Worm (Caenorhabditis elegans): Measurements from ENCODE around the gene ztf-20.

DNA sequence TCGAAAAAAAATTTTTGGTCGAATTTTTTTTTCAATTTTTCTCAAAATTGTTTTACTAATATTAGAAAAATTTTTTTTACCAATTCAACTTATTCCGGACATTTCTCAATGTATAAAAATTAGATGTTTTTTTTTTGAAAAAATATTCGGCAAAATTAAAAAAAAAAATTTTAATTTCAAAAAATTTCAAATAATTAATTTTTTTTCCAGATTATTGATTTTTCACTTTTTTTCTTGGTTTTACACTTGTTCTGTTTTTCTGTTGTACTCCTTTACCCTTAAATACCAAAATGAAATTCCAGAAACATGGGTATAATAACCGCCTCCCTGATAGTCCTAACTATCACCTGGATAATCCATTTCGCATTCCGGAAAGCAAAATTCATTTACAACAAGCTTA, 48.2 kb downstream of the ztf-20 start, which contains the start of gene cyp-42A1:
- no peak for TF ChIP-seq nfya-1 (tag; optimal IDR thresholded peaks at IDR 0.05)
- TF ChIP-seq dmd-4 (tag; optimal IDR thresholded peaks at IDR 0.05; ENCODE audit: borderline replicate concordance), result no peak
- TF ChIP-seq nhr-232 (tag; optimal IDR thresholded peaks at IDR 0.05), result no peak
- TF ChIP-seq fkh-6 (tag; optimal IDR thresholded peaks at IDR 0.05), result no peak
- TF ChIP-seq ama-1 (optimal IDR thresholded peaks at IDR 0.05), result no peak
- TF ChIP-seq K09A11.1 (tag; optimal IDR thresholded peaks at IDR 0.05; ENCODE audit: insufficient read depth), result no peak
- TF ChIP-seq C38D4.7 (GFP tag; optimal IDR thresholded peaks at IDR 0.05), result no peak
- no peak for TF ChIP-seq pat-9 (tag; optimal IDR thresholded peaks at IDR 0.05)
- TF ChIP-seq ets-4 (tag; optimal IDR thresholded peaks at IDR 0.05), result no peak
- TF ChIP-seq pha-4 (tag; optimal IDR thresholded peaks at IDR 0.05), result no peak

Measured in whole organism, late embryonic.